Fruit fly (Drosophila melanogaster) whole organism, embryonic: ENCODE measurements around the gene RhoGAP19D.

ENCODE experiments used
- BtbVII ChIP-seq: fragments of 200-800 bp; sonication (Bioruptor generic); optimal IDR thresholded peaks from 3 replicates; lab custom pipeline; 2017; ENCODE audit warnings: missing biosample characterization, mild to moderate bottlenecking, missing genetic modification characterization
- CG10267 ChIP-seq: fragments of 200-800 bp; sonication (Bioruptor generic); optimal IDR thresholded peaks from 2 replicates; lab custom pipeline; 2018; ENCODE audit warnings: missing biosample characterization, mild to moderate bottlenecking, missing genetic modification characterization, moderate library complexity
- CG13287 ChIP-seq: fragments of 200-800 bp; sonication (Bioruptor generic); IDR thresholded peaks from 2 replicates; pipeline ENCODE4 v1.3.6; 2022; ENCODE audit warnings: missing biosample characterization, missing genetic modification characterization; ENCODE audit not compliant: partially characterized antibody
- CG17568 ChIP-seq: fragments of 200-800 bp; sonication (Bioruptor generic); optimal IDR thresholded peaks from 2 replicates; lab custom pipeline; 2018; ENCODE audit warnings: missing biosample characterization, mild to moderate bottlenecking, missing genetic modification characterization, moderate library complexity
- CG18764 ChIP-seq: fragments of 200-800 bp; sonication (Bioruptor generic); optimal IDR thresholded peaks from 3 replicates; lab custom pipeline; 2016; ENCODE audit warnings: missing biosample characterization, missing genetic modification characterization
- CG31365 ChIP-seq: fragments of 200-800 bp; sonication (Bioruptor generic); optimal IDR thresholded peaks from 2 replicates; lab custom pipeline; 2018; ENCODE audit warnings: missing biosample characterization, mild to moderate bottlenecking, missing genetic modification characterization
- CG31388 ChIP-seq: fragments of 200-800 bp; sonication (Bioruptor generic); optimal IDR thresholded peaks from 2 replicates; lab custom pipeline; 2016; ENCODE audit warnings: missing biosample characterization, missing genetic modification characterization
- CG33213 ChIP-seq: fragments of 200-800 bp; sonication (Bioruptor generic); optimal IDR thresholded peaks from 3 replicates; lab custom pipeline; 2016; ENCODE audit warnings: missing biosample characterization, missing genetic modification characterization
- CG3995 ChIP-seq: fragments of 200-800 bp; sonication (Bioruptor generic); optimal IDR thresholded peaks from 3 replicates; lab custom pipeline; 2016; ENCODE audit warnings: missing biosample characterization, missing genetic modification characterization
- CG42726 ChIP-seq: fragments of 200-800 bp; sonication (Bioruptor generic); IDR thresholded peaks from 2 replicates; pipeline ENCODE4 v1.3.6; 2022; ENCODE audit warnings: missing biosample characterization, missing genetic modification characterization; ENCODE audit not compliant: partially characterized antibody
- CG4730 ChIP-seq: fragments of 200-800 bp; sonication (Bioruptor generic); IDR thresholded peaks from 2 replicates; pipeline ENCODE4 v1.3.6; 2022; ENCODE audit warnings: missing biosample characterization, missing genetic modification characterization
- CG6813 ChIP-seq: fragments of 200-800 bp; sonication (Bioruptor generic); optimal IDR thresholded peaks from 2 replicates; lab custom pipeline; 2017; ENCODE audit warnings: missing biosample characterization, missing genetic modification characterization, mild to moderate bottlenecking, moderate library complexity, missing genetic modification reagents
- CG9797 ChIP-seq: fragments of 200-800 bp; sonication (Bioruptor generic); optimal IDR thresholded peaks from 3 replicates; lab custom pipeline; 2018; ENCODE audit warnings: missing biosample characterization, mild to moderate bottlenecking, missing genetic modification characterization
- CkIIα-i1 ChIP-seq: fragments of 200-800 bp; sonication (Bioruptor generic); IDR thresholded peaks from 2 replicates; pipeline ENCODE4 v1.3.6; 2022; ENCODE audit warnings: missing biosample characterization, missing genetic modification characterization
- Dbx ChIP-seq: fragments of 200-800 bp; sonication (Bioruptor generic); IDR thresholded peaks from 3 replicates; pipeline ENCODE4 v1.3.6; 2022; ENCODE audit warnings: missing biosample characterization, missing genetic modification characterization
- Doc2 ChIP-seq: fragments of 200-800 bp; sonication (Bioruptor generic); IDR thresholded peaks from 2 replicates; pipeline ENCODE4 v1.3.6; 2022; ENCODE audit warnings: missing biosample characterization, missing genetic modification characterization
- Doc3 ChIP-seq: fragments of 200-800 bp; sonication (Bioruptor generic); IDR thresholded peaks from 3 replicates; pipeline ENCODE4 v1.3.6; 2022; ENCODE audit warnings: missing biosample characterization, missing genetic modification characterization; ENCODE audit not compliant: partially characterized antibody
- E2f2 ChIP-seq: fragments of 200-800 bp; sonication (Bioruptor generic); IDR thresholded peaks from 2 replicates; pipeline ENCODE4 v1.3.6; 2022; ENCODE audit warnings: missing biosample characterization, missing genetic modification characterization
- Hmx ChIP-seq: fragments of 200-800 bp; sonication (Bioruptor generic); optimal IDR thresholded peaks from 2 replicates; lab custom pipeline; 2016; ENCODE audit warnings: missing biosample characterization, missing genetic modification characterization
- Hr39 ChIP-seq: fragments of >200 bp; optimal IDR thresholded peaks from 2 replicates; lab custom pipeline; 2017
- Hsf ChIP-seq: fragments of 200-800 bp; sonication (Bioruptor generic); optimal IDR thresholded peaks from 3 replicates; lab custom pipeline; 2016; ENCODE audit warnings: missing biosample characterization, missing genetic modification characterization
- Mad ChIP-seq: fragments of 200-800 bp; sonication (Bioruptor generic); optimal IDR thresholded peaks from 2 replicates; lab custom pipeline; 2016; ENCODE audit warnings: missing biosample characterization, missing genetic modification characterization
- Max ChIP-seq: fragments of 200-800 bp; sonication (Bioruptor generic); optimal IDR thresholded peaks from 2 replicates; lab custom pipeline; 2016; ENCODE audit warnings: missing biosample characterization, mild to moderate bottlenecking, missing genetic modification characterization
- Med ChIP-seq: fragments of 200-800 bp; sonication (Bioruptor generic); peaks from one replicate; lab custom pipeline; 2016; ENCODE audit warnings: missing biosample characterization, missing genetic modification characterization, mild to moderate bottlenecking, inconsistent platforms, moderate library complexity
- NC2α ChIP-seq: fragments of 200-800 bp; sonication (Bioruptor generic); optimal IDR thresholded peaks from 2 replicates; lab custom pipeline; 2016; ENCODE audit warnings: missing biosample characterization, missing genetic modification characterization
- NFAT ChIP-seq: fragments of 200-800 bp; sonication (Bioruptor generic); IDR thresholded peaks from 2 replicates; pipeline ENCODE4 v1.3.6; 2022; ENCODE audit warnings: missing biosample characterization, missing genetic modification characterization
- Oaz ChIP-seq: fragments of 200-800 bp; sonication (Bioruptor generic); IDR thresholded peaks from 2 replicates; pipeline ENCODE4 v1.3.6; 2022; ENCODE audit warnings: missing biosample characterization, missing genetic modification characterization
- Scr ChIP-seq: fragments of 200-800 bp; sonication (Bioruptor generic); IDR thresholded peaks from 2 replicates; pipeline ENCODE4 v1.3.6; 2022; ENCODE audit warnings: missing biosample characterization, missing genetic modification characterization; ENCODE audit not compliant: partially characterized antibody
- Tbp ChIP-seq: fragments of >200 bp; optimal IDR thresholded peaks from 2 replicates; lab custom pipeline; 2018; ENCODE audit warnings: missing biosample characterization, missing genetic modification characterization
- Trl ChIP-seq, 3 experiments: fragments of >200 bp in 2 of 3; fragments of 200-800 bp in 1 of 3; sonication (Bioruptor generic) in 1 of 3; optimal IDR thresholded peaks; 2 replicates in 1 of 3; 3 replicates in 2 of 3; lab custom pipeline; 2016 to 2017; ENCODE audit warnings: missing biosample characterization in 1 of 3, missing genetic modification characterization in 1 of 3
- ab ChIP-seq: fragments of 200-800 bp; sonication (Bioruptor generic); optimal IDR thresholded peaks from 2 replicates; lab custom pipeline; 2016; ENCODE audit warnings: missing biosample characterization, missing genetic modification characterization
- ap ChIP-seq: fragments of 200-800 bp; sonication (Bioruptor generic); IDR thresholded peaks from 2 replicates; pipeline ENCODE4 v1.3.6; 2022; ENCODE audit warnings: missing biosample characterization, missing genetic modification characterization
- br ChIP-seq: fragments of >200 bp; optimal IDR thresholded peaks from 2 replicates; lab custom pipeline; 2017
- cg ChIP-seq: fragments of 200-800 bp; sonication (Bioruptor generic); optimal IDR thresholded peaks from 3 replicates; lab custom pipeline; 2019; ENCODE audit warnings: missing biosample characterization, mild to moderate bottlenecking, missing genetic modification characterization, moderate library complexity
- chm ChIP-seq: fragments of 200-800 bp; sonication (Bioruptor generic); IDR thresholded peaks from 2 replicates; pipeline ENCODE4 v1.3.6; 2022; ENCODE audit warnings: missing biosample characterization, missing genetic modification characterization
- corto ChIP-seq: fragments of 200-800 bp; sonication (Bioruptor generic); optimal IDR thresholded peaks from 2 replicates; lab custom pipeline; 2016; ENCODE audit warnings: missing biosample characterization, mild to moderate bottlenecking, missing genetic modification characterization, moderate library complexity
- crp ChIP-seq, 2 experiments: fragments of 200-800 bp; sonication (Bioruptor generic); optimal IDR thresholded peaks; 2 replicates in 1 of 2; 3 replicates in 1 of 2; lab custom pipeline; 2017; ENCODE audit warnings: missing biosample characterization in 2 of 2, missing genetic modification characterization in 2 of 2, mild to moderate bottlenecking in 1 of 2, moderate library complexity in 1 of 2
- dimm ChIP-seq: fragments of 200-800 bp; sonication (Bioruptor generic); IDR thresholded peaks from 2 replicates; pipeline ENCODE4 v1.3.6; 2022; ENCODE audit warnings: missing biosample characterization, missing genetic modification characterization
- hbn ChIP-seq: fragments of 200-800 bp; sonication (Bioruptor generic); IDR thresholded peaks from 2 replicates; pipeline ENCODE4 v1.3.6; 2022; ENCODE audit warnings: missing biosample characterization, missing genetic modification characterization; ENCODE audit not compliant: partially characterized antibody
- ken ChIP-seq: fragments of 200-800 bp; sonication (Bioruptor generic); IDR thresholded peaks from 3 replicates; pipeline ENCODE4 v1.3.6; 2022; ENCODE audit warnings: missing biosample characterization, missing genetic modification characterization
- kni ChIP-seq: fragments of 200-800 bp; sonication (Bioruptor generic); optimal IDR thresholded peaks from 3 replicates; lab custom pipeline; 2017; ENCODE audit warnings: mild to moderate bottlenecking, missing biosample characterization, missing genetic modification reagents, missing genetic modification characterization
- nerfin-2 ChIP-seq: fragments of 200-800 bp; sonication (Bioruptor generic); IDR thresholded peaks from 2 replicates; pipeline ENCODE4 v1.3.6; 2022; ENCODE audit warnings: missing biosample characterization, missing genetic modification characterization; ENCODE audit not compliant: partially characterized antibody
- otp ChIP-seq: fragments of 200-800 bp; sonication (Bioruptor generic); IDR thresholded peaks from 3 replicates; pipeline ENCODE4, ENCODE4 v1.3.6; 2022; ENCODE audit warnings: missing biosample characterization, missing genetic modification characterization
- phol ChIP-seq: fragments of 200-800 bp; sonication (Bioruptor generic); optimal IDR thresholded peaks from 3 replicates; lab custom pipeline; 2018; ENCODE audit warnings: missing biosample characterization, mild to moderate bottlenecking, missing genetic modification characterization, moderate library complexity
- psq ChIP-seq: fragments of 200-800 bp; sonication (Bioruptor generic); optimal IDR thresholded peaks from 2 replicates; lab custom pipeline; 2017; ENCODE audit warnings: missing biosample characterization, missing genetic modification characterization
- sob ChIP-seq: fragments of 200-800 bp; sonication (Bioruptor generic); IDR thresholded peaks from 2 replicates; pipeline ENCODE4 v1.3.6; 2022; ENCODE audit warnings: missing biosample characterization, missing genetic modification characterization
- stc ChIP-seq: fragments of 200-800 bp; sonication (Bioruptor generic); IDR thresholded peaks from 2 replicates; pipeline ENCODE4 v1.3.6; 2022; ENCODE audit warnings: missing biosample characterization, missing genetic modification characterization
- tll ChIP-seq, 2 experiments: fragments of 200-800 bp in 1 of 2; fragments of >200 bp in 1 of 2; sonication (Bioruptor generic) in 1 of 2; optimal IDR thresholded peaks; 2 replicates each; lab custom pipeline; 2017 to 2019; ENCODE audit warnings: missing biosample characterization in 2 of 2, missing genetic modification characterization in 2 of 2, mild to moderate bottlenecking in 1 of 2, moderate library complexity in 1 of 2
- ttk ChIP-seq: fragments of 200-800 bp; sonication (Bioruptor generic); IDR thresholded peaks from 2 replicates; pipeline ENCODE4 v2.1.2; 2022; ENCODE audit warnings: missing biosample characterization, missing genetic modification characterization
- usp ChIP-seq: fragments of >200 bp; optimal IDR thresholded peaks from 2 replicates; lab custom pipeline; 2017; ENCODE audit warnings: missing biosample characterization, missing genetic modification characterization
- wdn ChIP-seq: fragments of 200-800 bp; sonication (Bioruptor generic); IDR thresholded peaks from 2 replicates; pipeline ENCODE4 v1.3.6; 2022; ENCODE audit warnings: missing biosample characterization, missing genetic modification characterization

RhoGAP19D gene

dm6 chrX:20480382-20480781 lies 30.1 kb downstream of the RhoGAP19D start (continued):
- TF ChIP-seq Trl (optimal IDR thresholded peaks at IDR 0.05; lab: Kevin White, UChicago) (no peak), Trl (GFP tag; optimal IDR thresholded peaks at IDR 0.05; lab: Kevin White, UChicago) (peak; percentile 21), corto (GFP tag; lab: Kevin White, UChicago) (peak; percentile 43), Hmx (GFP tag; lab: Kevin White, UChicago) (no peak), psq (GFP tag; lab: Kevin White, UChicago) (peak; percentile 9), crp (GFP tag; optimal IDR thresholded peaks at IDR 0.05; lab: Kevin White, UChicago) (no peak), Hsf (peak; percentile 76), Mad (peak; percentile 59), Med (GFP tag; lab: Kevin White, UChicago) (peak; percentile 97), Doc3 (GFP tag; lab: Robert Waterston, UW) (no peak), Max (GFP tag; lab: Kevin White, UChicago) (peak; percentile 41), Hr39 (lab: Kevin White, UChicago) (no peak), ab (peak; percentile 9), CG6813 (GFP tag; lab: Kevin White, UChicago) (peak; percentile 69), tll (GFP tag; optimal IDR thresholded peaks at IDR 0.05; lab: Kevin White, UChicago) (no peak), CkIIα-i1 (GFP tag; lab: Robert Waterston, UW) (no peak), hbn (GFP tag; lab: Robert Waterston, UW) (no peak), CG13287 (GFP tag; lab: Robert Waterston, UW) (no peak), ken (GFP tag; lab: Robert Waterston, UW) (peak; percentile 83), CG9797 (GFP tag; lab: Kevin White, UChicago) (no peak), CG4730 (GFP tag; lab: Robert Waterston, UW) (peak; percentile 52), CG31388 (GFP tag; lab: Kevin White, UChicago) (peak; percentile 3), CG3995 (GFP tag; lab: Kevin White, UChicago) (peak; percentile 2), Doc2 (no peak), usp (GFP tag; lab: Kevin White, UChicago) (no peak), CG18764 (GFP tag; lab: Kevin White, UChicago) (peak; percentile 57), E2f2 (GFP tag; lab: Robert Waterston, UW) (peak; percentile 41; the same call in 1 of the 2 replicates), CG33213 (GFP tag; lab: Kevin White, UChicago) (peak; percentile 59), br (no peak), Tbp (no peak), ttk (GFP tag; lab: Robert Waterston, UW) (no peak), BtbVII (GFP tag; lab: Kevin White, UChicago) (peak; percentile 48), kni (GFP tag; lab: Kevin White, UChicago) (no peak), NFAT (GFP tag; lab: Robert Waterston, UW) (no peak), nerfin-2 (GFP tag; lab: Robert Waterston, UW) (no peak), ap (GFP tag; lab: Robert Waterston, UW) (peak; percentile 59), CG17568 (GFP tag; lab: Kevin White, UChicago) (no peak), dimm (GFP tag; lab: Robert Waterston, UW) (0 out of 2 replicates have a peak, but pooled peaks have one; percentile 27), chm (GFP tag; lab: Robert Waterston, UW) (peak; percentile 58; the same call in 1 of the 2 replicates), NC2α (GFP tag; lab: Kevin White, UChicago) (peak; percentile 38), cg (GFP tag; lab: Kevin White, UChicago) (no peak), wdn (peak; percentile 56; the same call in 1 of the 2 replicates), sob (peak; percentile 61), Scr (no peak), Oaz (GFP tag; lab: Robert Waterston, UW) (0 out of 2 replicates have a peak, but pooled peaks have one; percentile 31), CG31365 (no peak), Dbx (GFP tag; lab: Robert Waterston, UW) (peak; percentile 63; the same call in 1 of the 3 replicates), CG42726 (GFP tag; lab: Robert Waterston, UW) (no peak), otp (GFP tag; lab: Robert Waterston, UW) (peak; percentile 73), stc (GFP tag; lab: Robert Waterston, UW) (peak; percentile 15; the same call in 1 of the 2 replicates), CG10267 (tag; lab: Kevin White, UChicago) (no peak), phol (peak; percentile 65)
